Worm (Caenorhabditis elegans) whole organism, late embryonic: Measurements from ENCODE around the gene R08C7.12.

ENCODE experiments used
- ama-1 ChIP-seq: fragments of 150-350 bp; optimal IDR thresholded peaks from 2 replicates; lab custom pipeline; 2014
- hlh-13 ChIP-seq: fragments of 200-800 bp; sonication (Bioruptor generic); optimal IDR thresholded peaks from 2 replicates; lab custom pipeline; 2018; ENCODE audit warnings: mild to moderate bottlenecking, missing genetic modification characterization, missing compliant biosample characterization
- nhr-11 ChIP-seq: fragments of 150-350 bp; optimal IDR thresholded peaks from 2 replicates; lab custom pipeline; 2014; ENCODE audit warnings: missing biosample characterization, missing genetic modification characterization
- tbx-2 ChIP-seq: sonication (generic microtip); optimal IDR thresholded peaks from 2 replicates; lab custom pipeline; 2016; ENCODE audit warnings: missing genetic modification characterization, missing compliant biosample characterization

DNA sequence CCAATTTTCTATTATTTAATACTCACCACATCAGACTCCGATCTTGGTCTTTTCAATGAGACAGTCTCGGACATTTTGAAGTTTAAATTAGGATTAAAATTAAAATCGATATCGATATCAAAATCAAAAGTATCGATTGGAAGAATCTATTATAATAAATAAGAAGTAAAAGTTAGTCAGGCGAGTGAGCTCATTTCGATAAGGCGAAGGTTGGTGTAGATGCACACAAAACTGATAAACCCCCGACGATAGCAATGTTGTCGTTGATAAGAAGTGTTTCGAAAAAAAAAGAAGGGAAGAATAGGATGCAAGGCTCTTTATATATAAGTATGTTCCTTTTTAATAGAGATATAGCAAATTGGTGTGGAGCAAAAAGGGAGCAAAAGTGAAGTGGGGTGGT is 33.0 kb downstream of the R08C7.12 start, which contains the start of gene M01H9.4:
- TF ChIP-seq hlh-13 (GFP tag; lab: Kevin White, UChicago) (no peak), ama-1 (lab: Kevin White, UChicago) (no peak), tbx-2 (tag; lab: Kevin White, UChicago) (no peak), nhr-11 (tag; lab: Kevin White, UChicago) (no peak)
